Worm (Caenorhabditis elegans): ENCODE measurements around the gene F48D6.4.

The F48D6.4 gene

ce11 chrX:4255366-4255765 lies 8.4 kb upstream of the F48D6.4 start:
- TF ChIP-seq ZK546.5 (tag; optimal IDR thresholded peaks at IDR 0.05) (no peak), unc-39 (tag; optimal IDR thresholded peaks at IDR 0.05) (no peak), ztf-11 (tag; optimal IDR thresholded peaks at IDR 0.05) (no peak), nhr-77 (tag; optimal IDR thresholded peaks at IDR 0.05) (no peak), snpc-4 (tag; optimal IDR thresholded peaks at IDR 0.05) (no peak), hmg-11 (tag; optimal IDR thresholded peaks at IDR 0.05) (no peak), elt-3 (tag; optimal IDR thresholded peaks at IDR 0.05) (no peak), ceh-28 (tag; optimal IDR thresholded peaks at IDR 0.05) (no peak), jun-1 (tag; optimal IDR thresholded peaks at IDR 0.05) (no peak), mml-1 (tag; optimal IDR thresholded peaks at IDR 0.05) (no peak), nhr-12 (tag; optimal IDR thresholded peaks at IDR 0.05) (no peak), lin-39 (tag; optimal IDR thresholded peaks at IDR 0.05) (no peak), ama-1 (optimal IDR thresholded peaks at IDR 0.05) (no peak), elt-2 (tag; optimal IDR thresholded peaks at IDR 0.05) (no peak), fos-1 (tag; optimal IDR thresholded peaks at IDR 0.05) (no peak), pqm-1 (tag; optimal IDR thresholded peaks at IDR 0.05) (no peak)

ce11 chrX:4254782-4255181 lies 7.8 kb upstream of the F48D6.4 start, which contains the start of gene taf-11.1:
Gene taf-11.1 (plus strand): TSS chrX:4255170.
- TF ChIP-seq ztf-4 (tag; optimal IDR thresholded peaks at IDR 0.05) (no peak), ceh-82 (tag; optimal IDR thresholded peaks at IDR 0.05) (no peak), unc-39 (tag; optimal IDR thresholded peaks at IDR 0.05) (no peak), lsy-12 (tag; optimal IDR thresholded peaks at IDR 0.05) (no peak), sea-2 (GFP tag; optimal IDR thresholded peaks at IDR 0.05) (no peak), ceh-9 (tag; optimal IDR thresholded peaks at IDR 0.05) (no peak), skn-1 (tag; optimal IDR thresholded peaks at IDR 0.05) (no peak), elt-1 (tag; optimal IDR thresholded peaks at IDR 0.05) (no peak), nhr-25 (tag; optimal IDR thresholded peaks at IDR 0.05) (peak; percentile 71), tbx-2 (tag; optimal IDR thresholded peaks at IDR 0.05) (no peak), pha-4 (tag; optimal IDR thresholded peaks at IDR 0.05) (peak; percentile 32), egl-5 (tag; optimal IDR thresholded peaks at IDR 0.05) (no peak), nfya-1 (tag; optimal IDR thresholded peaks at IDR 0.05; ENCODE audit: insufficient read depth) (peak; percentile 45), lin-39 (tag; optimal IDR thresholded peaks at IDR 0.05) (peak; percentile 18), ceh-16 (tag; optimal IDR thresholded peaks at IDR 0.05) (no peak), zag-1 (tag; optimal IDR thresholded peaks at IDR 0.05) (no peak), ceh-28 (tag; optimal IDR thresholded peaks at IDR 0.05) (peak; percentile 72), nhr-67 (tag; optimal IDR thresholded peaks at IDR 0.05) (no peak), nhr-28 (tag; optimal IDR thresholded peaks at IDR 0.05) (no peak), hmg-11 (tag; optimal IDR thresholded peaks at IDR 0.05) (peak; percentile 3), ztf-11 (tag; optimal IDR thresholded peaks at IDR 0.05) (no peak), nhr-23 (tag; optimal IDR thresholded peaks at IDR 0.05) (peak; percentile 41)

ce11 chrX:4252047-4252446 lies 5.0 kb upstream of the F48D6.4 start, which contains the start of gene srv-5:
Gene srv-5 (plus strand): TSS chrX:4252347.
- TF ChIP-seq nhr-43 (tag; optimal IDR thresholded peaks at IDR 0.05; ENCODE audit: poor library complexity, severe bottlenecking), result no peak
- no peak for TF ChIP-seq sea-2 (GFP tag; optimal IDR thresholded peaks at IDR 0.05)
- no peak for TF ChIP-seq ceh-9 (tag; optimal IDR thresholded peaks at IDR 0.05)
- no peak for TF ChIP-seq egl-27 (tag; optimal IDR thresholded peaks at IDR 0.05)
- TF ChIP-seq tbx-2 (tag; optimal IDR thresholded peaks at IDR 0.05), result no peak
- no peak for TF ChIP-seq elt-2 (tag; optimal IDR thresholded peaks at IDR 0.05)
- no peak for TF ChIP-seq ceh-28 (tag; optimal IDR thresholded peaks at IDR 0.05)
- TF ChIP-seq R02D3.7 (tag; optimal IDR thresholded peaks at IDR 0.05), result no peak
- no peak for TF ChIP-seq lin-15B (tag; optimal IDR thresholded peaks at IDR 0.05)
- TF ChIP-seq nhr-28 (tag; optimal IDR thresholded peaks at IDR 0.05), result no peak
- no peak for TF ChIP-seq zag-1 (tag; optimal IDR thresholded peaks at IDR 0.05)
- no peak for TF ChIP-seq nfya-1 (tag; optimal IDR thresholded peaks at IDR 0.05; ENCODE audit: insufficient read depth)
- no peak for TF ChIP-seq ZK546.5 (tag; optimal IDR thresholded peaks at IDR 0.05)
- TF ChIP-seq fos-1 (tag; optimal IDR thresholded peaks at IDR 0.05), result no peak
- no peak for TF ChIP-seq skn-1 (tag; optimal IDR thresholded peaks at IDR 0.05)
- TF ChIP-seq nhr-23 (tag; optimal IDR thresholded peaks at IDR 0.05), result no peak
- TF ChIP-seq mdl-1 (tag; optimal IDR thresholded peaks at IDR 0.05), result no peak
- TF ChIP-seq elt-1 (tag; optimal IDR thresholded peaks at IDR 0.05), result no peak
- TF ChIP-seq nhr-12 (tag; optimal IDR thresholded peaks at IDR 0.05), result no peak
- no peak for TF ChIP-seq nhr-76 (tag; optimal IDR thresholded peaks at IDR 0.05)
